Worm (Caenorhabditis elegans) whole organism, L3 larva: Measurements from ENCODE around the gene T25B6.6.
A peak's percentile ranks its signal among the peaks of the same experiment; 100 is the strongest.

Source experiments
- elt-1 ChIP-seq: fragments of 150-350 bp; optimal IDR thresholded peaks from 2 replicates; lab custom pipeline; 2014; ENCODE audit warnings: missing biosample characterization, missing genetic modification characterization
- elt-3 ChIP-seq, 3 experiments: fragments of 150-350 bp in 1 of 3; sonication (generic microtip) in 2 of 3; optimal IDR thresholded peaks; 2 replicates in 2 of 3; 4 replicates in 1 of 3; lab custom pipeline; 2014 to 2017; ENCODE audit warnings: missing biosample characterization in 3 of 3, missing genetic modification characterization in 3 of 3
- fkh-10 ChIP-seq: sonication (generic microtip); optimal IDR thresholded peaks from 2 replicates; lab custom pipeline; 2017; ENCODE audit warnings: missing biosample characterization, missing genetic modification reagents, missing genetic modification characterization
- nfya-1 ChIP-seq: sonication (generic microtip); optimal IDR thresholded peaks from 2 replicates; lab custom pipeline; 2017; ENCODE audit warnings: missing genetic modification characterization, mild to moderate bottlenecking, missing compliant biosample characterization, antibody characterized with exemption, moderate library complexity; ENCODE audit not compliant: insufficient read depth
- nhr-11 ChIP-seq: fragments of 150-350 bp; optimal IDR thresholded peaks from 2 replicates; lab custom pipeline; 2014; ENCODE audit warnings: missing biosample characterization, missing genetic modification characterization
- nhr-77 ChIP-seq: fragments of 150-350 bp; optimal IDR thresholded peaks from 2 replicates; lab custom pipeline; 2014; ENCODE audit warnings: missing biosample characterization, missing genetic modification characterization
- pha-4 ChIP-seq: fragments of 150-350 bp; optimal IDR thresholded peaks from 2 replicates; lab custom pipeline; 2014; ENCODE audit warnings: missing biosample characterization, missing genetic modification reagents, missing genetic modification characterization
- pqm-1 ChIP-seq: fragments of 150-350 bp; optimal IDR thresholded peaks from 2 replicates; lab custom pipeline; 2017; ENCODE audit warnings: missing biosample characterization, missing genetic modification characterization, inconsistent platforms
- sea-2 ChIP-seq: fragments of 150-350 bp; sonication (generic microtip); optimal IDR thresholded peaks from 4 replicates; lab custom pipeline; 2014; ENCODE audit warnings: missing biosample characterization, missing genetic modification reagents, missing genetic modification characterization

Gene T25B6.6

ce11 chrX:8991856-8992456 is 30.7 kb downstream of the T25B6.6 start, which contains the start of gene C24A3.4:
TSS of gene C24A3.4 (plus strand) at chrX:8992406.
- TF ChIP-seq elt-3 (tag; optimal IDR thresholded peaks at IDR 0.05; lab: Kevin White, UChicago) (no peak), nhr-77 (tag; lab: Kevin White, UChicago) (no peak), pha-4 (tag; lab: Kevin White, UChicago) (no peak), pqm-1 (peak; percentile 25)

- TF ChIP-seq elt-1 (tag; lab: Kevin White, UChicago) (peak; percentile 55), nhr-11 (tag; lab: Kevin White, UChicago) (no peak)
Measured at ce11 chrX:8987828-8988227, 34.9 kb downstream of the T25B6.6 start, which contains the start of gene twk-18. TSS of gene twk-18 (plus strand) at chrX:8988128.

- TF ChIP-seq nfya-1 (peak; percentile 26), sea-2 (GFP tag; lab: Kevin White, UChicago) (no peak)
Measured at ce11 chrX:8986452-8986851, 36.2 kb downstream of the T25B6.6 start.

ce11 chrX:8980676-8981075 is 42.0 kb downstream of the T25B6.6 start, which contains the start of gene nmur-1:
TSS of gene nmur-1 (plus strand) at chrX:8980976.
- TF ChIP-seq fkh-10 (GFP tag; lab: Kevin White, UChicago): no peak
